Worm (Caenorhabditis elegans) whole organism, early embryonic: ENCODE measurements around the gene srg-61.

Source experiments
- B0310.2 ChIP-seq: sonication (generic microtip); optimal IDR thresholded peaks from 2 replicates; lab custom pipeline; 2016; ENCODE audit warnings: mild to moderate bottlenecking, missing genetic modification characterization, missing compliant biosample characterization
- F13C5.2 ChIP-seq: sonication (generic microtip); optimal IDR thresholded peaks from 2 replicates; lab custom pipeline; 2017; ENCODE audit warnings: mild to moderate bottlenecking, missing genetic modification characterization, inconsistent platforms, missing compliant biosample characterization
- aly-1 ChIP-seq: sonication (generic microtip); optimal IDR thresholded peaks from 2 replicates; lab custom pipeline; 2016; ENCODE audit warnings: missing genetic modification characterization, missing compliant biosample characterization
- ama-1 ChIP-seq: fragments of 150-350 bp; optimal IDR thresholded peaks from 2 replicates; lab custom pipeline; 2014
- ceh-13 ChIP-seq: fragments of 200-800 bp; sonication (Bioruptor generic); optimal IDR thresholded peaks from 2 replicates; lab custom pipeline; 2018; ENCODE audit warnings: mild to moderate bottlenecking, missing genetic modification characterization, missing compliant biosample characterization
- ceh-36 ChIP-seq: sonication (generic microtip); optimal IDR thresholded peaks from 2 replicates; lab custom pipeline; 2016; ENCODE audit warnings: missing genetic modification characterization, inconsistent platforms, missing compliant biosample characterization
- ets-7 ChIP-seq: sonication (generic microtip); optimal IDR thresholded peaks from 2 replicates; lab custom pipeline; 2016; ENCODE audit warnings: missing genotype, missing genetic modification characterization, missing compliant biosample characterization
- flt-1 ChIP-seq: fragments of 200-800 bp; sonication (Bioruptor generic); IDR thresholded peaks from 2 replicates; pipeline ENCODE4 v1.3.6; 2022; ENCODE audit warnings: missing genetic modification characterization, missing compliant biosample characterization
- hmbx-1 ChIP-seq: sonication (generic microtip); optimal IDR thresholded peaks from 2 replicates; lab custom pipeline; 2016; ENCODE audit warnings: mild to moderate bottlenecking, missing genetic modification characterization, missing compliant biosample characterization
- hmg-4 ChIP-seq: fragments of 200-800 bp; sonication (Bioruptor generic); optimal IDR thresholded peaks from 2 replicates; lab custom pipeline; 2018; ENCODE audit warnings: mild to moderate bottlenecking, missing genetic modification characterization, missing compliant biosample characterization
- hnd-1 ChIP-seq: sonication (generic microtip); optimal IDR thresholded peaks from 2 replicates; lab custom pipeline; 2016; ENCODE audit warnings: missing genetic modification characterization, missing compliant biosample characterization
- pes-1 ChIP-seq: fragments of 200-800 bp; sonication (Bioruptor generic); IDR thresholded peaks from 2 replicates; pipeline ENCODE4 v1.3.6; 2022; ENCODE audit warnings: missing genetic modification reagents, missing genetic modification characterization, missing compliant biosample characterization
- scrt-1 ChIP-seq: fragments of 200-800 bp; sonication (Bioruptor generic); IDR thresholded peaks from 2 replicates; pipeline ENCODE4 v1.3.6; 2022; ENCODE audit warnings: missing genetic modification characterization, missing compliant biosample characterization
- sea-1 ChIP-seq: fragments of 200-800 bp; sonication (Bioruptor generic); conservative IDR thresholded peaks from 2 replicates; pipeline ENCODE4 v1.3.6; 2022; ENCODE audit warnings: missing genetic modification characterization, missing compliant biosample characterization
- tbx-11 ChIP-seq: fragments of 200-800 bp; sonication (Bioruptor generic); IDR thresholded peaks from 2 replicates; pipeline ENCODE4 v1.3.6; 2022; ENCODE audit warnings: missing genetic modification characterization, missing compliant biosample characterization
- tbx-37 ChIP-seq: fragments of 200-800 bp; sonication (Bioruptor generic); conservative IDR thresholded peaks from 2 replicates; pipeline ENCODE4 v1.3.6; 2022; ENCODE audit warnings: missing genetic modification reagents, missing genetic modification characterization, missing compliant biosample characterization
- tra-4 ChIP-seq: sonication (generic microtip); optimal IDR thresholded peaks from 2 replicates; lab custom pipeline; 2017; ENCODE audit warnings: missing genetic modification characterization, missing compliant biosample characterization

srg-61 gene

DNA sequence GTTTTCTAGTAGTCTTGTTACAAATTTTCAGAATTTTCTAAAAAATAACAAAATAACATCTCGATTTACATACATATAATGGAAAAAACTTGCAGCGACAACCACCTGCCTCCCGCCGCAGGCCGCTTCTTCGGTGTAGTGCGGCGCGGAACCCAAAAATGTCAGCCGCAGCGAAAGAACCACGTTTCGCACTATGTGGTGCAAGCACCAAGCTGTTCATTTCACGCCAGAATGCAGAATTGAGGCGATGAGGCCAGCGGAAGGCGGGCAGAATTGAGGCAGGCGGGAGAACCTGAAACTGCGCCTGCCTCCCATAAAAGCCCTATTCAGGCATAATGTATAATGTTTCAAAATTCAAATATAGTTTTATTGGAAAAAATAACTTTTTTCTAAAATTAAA lies 21.3 kb upstream of the srg-61 start:
- TF ChIP-seq ets-7 (tag; lab: Kevin White, UChicago) (no peak), ama-1 (lab: Kevin White, UChicago) (no peak), sea-1 (no peak), tbx-37 (no peak), B0310.2 (tag; lab: Kevin White, UChicago) (no peak), ceh-36 (no peak), ceh-13 (no peak), tbx-11 (0 out of 2 replicates have a peak, but pooled peaks have one; percentile 35)

DNA sequence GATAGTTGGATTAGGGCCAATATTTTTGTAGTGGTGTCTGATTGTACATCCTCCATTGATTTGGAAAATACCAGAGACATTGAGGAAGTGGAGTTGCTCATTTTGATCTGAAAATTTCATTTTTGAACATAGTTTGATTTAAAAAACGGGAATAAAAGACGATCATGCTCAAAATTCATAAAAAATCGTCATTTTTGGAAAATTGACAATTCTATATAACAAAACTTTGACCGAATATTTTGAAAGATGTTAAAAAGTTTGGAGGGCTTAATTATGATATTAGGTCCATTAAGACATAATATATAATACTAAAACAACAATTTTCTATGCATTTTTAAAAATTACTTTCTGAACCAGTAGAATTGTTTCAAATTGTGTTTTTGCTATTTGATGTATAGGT lies 19.3 kb upstream of the srg-61 start, which contains the start of gene srg-58:
srg-58 (minus strand) TSS at position 101 of the 400 bp plus-strand sequence.
- no peak for TF ChIP-seq F13C5.2
- TF ChIP-seq flt-1 (GFP tag; lab: Robert Waterston, UW): no peak
- TF ChIP-seq scrt-1: no peak
- no peak for TF ChIP-seq hmg-4 (GFP tag; lab: Kevin White, UChicago)
- no peak for TF ChIP-seq ets-7 (tag; lab: Kevin White, UChicago)
- no peak for TF ChIP-seq tbx-11
- TF ChIP-seq B0310.2 (tag; lab: Kevin White, UChicago): no peak
- no peak for TF ChIP-seq tbx-37
- no peak for TF ChIP-seq ceh-13
- no peak for TF ChIP-seq aly-1 (tag; lab: Kevin White, UChicago)
- TF ChIP-seq ama-1 (lab: Kevin White, UChicago): no peak

DNA sequence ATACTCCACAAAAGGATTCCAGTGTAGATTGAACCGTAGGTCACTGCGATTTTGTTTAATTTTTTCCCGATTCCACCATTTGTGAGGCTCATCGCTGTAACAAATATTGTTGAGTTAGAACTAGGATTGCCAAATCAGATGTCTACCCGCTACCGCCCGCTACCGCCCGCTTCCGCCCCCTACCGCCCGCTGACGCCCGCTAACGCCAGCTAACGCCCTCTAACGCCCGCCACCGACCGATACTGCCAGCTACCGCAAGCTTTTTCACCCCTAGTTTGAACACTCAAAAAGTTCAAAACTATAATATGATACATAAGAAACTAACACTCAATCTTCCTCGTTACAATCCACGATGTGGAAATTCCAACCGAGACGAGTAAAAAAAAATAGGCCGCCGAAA lies 18.3 kb upstream of the srg-61 start:
- no peak for TF ChIP-seq hmbx-1
- TF ChIP-seq ceh-36: no peak
- TF ChIP-seq sea-1: no peak
- no peak for TF ChIP-seq tbx-37
- TF ChIP-seq ama-1 (lab: Kevin White, UChicago): no peak
- TF ChIP-seq aly-1 (tag; lab: Kevin White, UChicago): no peak

DNA sequence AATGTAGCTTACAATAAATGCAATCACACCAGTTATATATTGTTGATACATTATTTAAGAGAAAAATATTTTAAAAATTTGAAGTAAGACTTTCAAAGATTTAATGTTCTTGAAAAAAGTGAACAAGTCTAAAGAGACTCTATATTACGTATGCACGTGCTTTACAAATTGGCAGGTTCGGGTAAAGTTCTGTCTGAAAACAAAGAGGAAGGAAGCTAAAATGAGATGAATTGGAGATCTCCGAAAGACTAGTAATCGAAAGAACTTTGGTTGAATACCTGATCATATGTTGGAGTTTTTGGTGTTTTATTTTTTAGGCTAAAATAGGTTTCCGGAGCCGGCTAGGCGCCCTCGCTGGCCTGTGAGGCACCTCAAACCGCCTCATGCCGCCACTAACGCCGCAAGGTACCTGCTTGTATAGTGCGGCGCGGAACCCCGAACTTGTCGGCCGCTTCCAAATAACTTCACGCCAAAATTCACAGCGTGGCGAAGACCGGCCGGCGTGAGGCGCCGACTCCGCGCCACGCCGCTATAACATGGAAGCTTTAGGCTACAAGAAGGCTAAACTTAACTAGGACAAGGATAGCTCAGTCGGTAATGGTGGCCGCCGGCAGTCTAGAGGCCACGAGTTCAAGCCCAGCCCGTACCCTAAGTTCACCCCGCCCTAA lies 17.2 kb upstream of the srg-61 start, which contains the start of gene srx-28:
srx-28 (minus strand) TSS at position 51 of the 668 bp plus-strand sequence.
- TF ChIP-seq scrt-1 (no peak), tbx-11 (no peak), hnd-1 (no peak), tra-4 (no peak), B0310.2 (tag; lab: Kevin White, UChicago) (no peak), sea-1 (no peak), ceh-36 (no peak), tbx-37 (no peak), ama-1 (lab: Kevin White, UChicago) (no peak), ceh-13 (no peak), ets-7 (tag; lab: Kevin White, UChicago) (no peak), hmbx-1 (no peak), hmg-4 (GFP tag; lab: Kevin White, UChicago) (no peak), aly-1 (tag; lab: Kevin White, UChicago) (no peak), pes-1 (no peak)

DNA sequence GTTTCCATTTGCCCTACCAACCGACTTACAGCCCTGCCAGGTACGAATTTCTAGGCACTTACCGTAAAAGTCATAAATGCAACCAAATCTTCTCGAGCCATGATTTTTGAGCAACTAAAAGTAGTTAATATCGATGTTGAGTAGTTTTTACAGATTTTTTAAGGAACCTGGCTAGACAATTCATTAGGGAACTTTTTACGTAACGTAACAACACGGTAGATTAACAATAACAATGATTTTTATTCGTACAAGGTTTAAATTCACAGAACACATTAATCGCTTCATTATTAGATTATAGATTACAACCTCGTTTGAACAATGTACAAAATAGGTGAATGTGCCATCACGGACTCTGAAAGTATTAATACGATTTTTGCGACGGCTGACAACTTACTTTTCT lies 12.9 kb upstream of the srg-61 start, which contains the start of gene srx-26:
srx-26 (minus strand) TSS at position 101 of the 400 bp plus-strand sequence.
- TF ChIP-seq hnd-1 (no peak), hmbx-1 (no peak), ama-1 (lab: Kevin White, UChicago) (no peak)

DNA sequence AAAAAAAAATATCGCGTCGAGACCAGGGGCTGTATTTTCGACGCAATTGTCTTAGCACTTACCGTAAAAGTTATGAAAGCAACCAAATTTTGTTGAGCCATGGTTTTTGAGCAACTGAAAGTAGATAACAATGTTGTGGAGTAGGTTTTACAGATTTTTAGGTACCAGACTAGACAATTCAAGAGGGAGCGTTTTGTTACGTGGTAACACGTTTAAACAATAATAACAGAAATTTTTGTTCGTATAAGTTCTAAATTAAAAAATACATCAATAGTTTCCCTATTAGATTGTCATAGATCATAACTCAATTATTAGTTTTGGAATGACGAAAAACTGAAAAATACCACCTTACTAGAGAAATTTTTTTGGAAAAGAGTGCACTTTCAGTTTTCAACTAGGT lies 9.9 kb upstream of the srg-61 start, which contains the start of gene srx-24:
srx-24 (minus strand) TSS at position 101 of the 400 bp plus-strand sequence.
- no peak for TF ChIP-seq pes-1
- no peak for TF ChIP-seq tra-4
- TF ChIP-seq flt-1 (GFP tag; lab: Robert Waterston, UW): no peak
- no peak for TF ChIP-seq ceh-13
- no peak for TF ChIP-seq tbx-11
- no peak for TF ChIP-seq F13C5.2
- TF ChIP-seq scrt-1: no peak
- no peak for TF ChIP-seq hmbx-1

DNA sequence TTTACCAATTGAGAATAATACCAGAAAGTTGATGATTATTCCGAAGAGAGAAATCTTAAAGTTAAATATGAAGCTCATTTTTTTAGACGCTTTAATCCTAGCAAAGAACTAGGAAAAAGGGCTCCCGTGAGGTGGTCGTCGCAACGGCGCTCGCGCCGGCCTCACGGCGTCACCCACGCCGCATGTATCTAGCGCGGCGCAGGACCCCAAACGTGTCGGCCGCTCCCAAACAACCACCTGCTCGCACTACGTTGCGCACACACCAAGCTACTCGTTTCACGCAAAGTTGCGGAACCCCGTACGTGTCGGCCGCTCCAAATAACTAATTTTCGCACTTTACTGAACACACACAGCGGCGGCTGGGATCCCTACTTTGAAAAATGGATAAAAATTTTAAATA lies 6.3 kb upstream of the srg-61 start:
- TF ChIP-seq tbx-37 (no peak), hmbx-1 (no peak), tra-4 (no peak), hnd-1 (no peak), B0310.2 (tag; lab: Kevin White, UChicago) (no peak), aly-1 (tag; lab: Kevin White, UChicago) (no peak), sea-1 (no peak)

DNA sequence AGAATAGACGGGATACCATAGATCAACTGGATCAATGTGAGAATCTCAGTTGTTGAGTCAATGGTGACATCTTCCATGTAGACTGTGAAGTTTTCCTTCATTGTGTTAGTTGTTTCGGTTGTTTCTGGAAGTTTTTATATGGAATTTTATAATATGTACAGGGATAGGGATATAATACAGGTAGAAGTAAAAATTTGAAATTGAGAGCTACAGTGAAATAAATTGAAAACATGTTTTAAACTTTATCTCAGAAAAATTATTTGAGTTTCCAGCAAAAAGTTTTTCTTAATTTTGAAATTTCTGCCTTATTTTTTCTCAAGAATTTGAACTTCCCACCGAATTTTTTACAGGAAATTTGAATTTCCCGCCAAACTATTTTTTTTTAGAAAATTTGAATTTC lies 2.2 kb upstream of the srg-61 start, which contains the start of gene srg-62:
srg-62 (minus strand) TSS at position 101 of the 400 bp plus-strand sequence.
- no peak for TF ChIP-seq ceh-36
- no peak for TF ChIP-seq B0310.2 (tag; lab: Kevin White, UChicago)
- no peak for TF ChIP-seq scrt-1
- TF ChIP-seq pes-1: no peak
- TF ChIP-seq hnd-1: no peak
- no peak for TF ChIP-seq flt-1 (GFP tag; lab: Robert Waterston, UW)
- no peak for TF ChIP-seq ama-1 (lab: Kevin White, UChicago)
- no peak for TF ChIP-seq ceh-13
- TF ChIP-seq tra-4: no peak
- no peak for TF ChIP-seq hmbx-1

DNA sequence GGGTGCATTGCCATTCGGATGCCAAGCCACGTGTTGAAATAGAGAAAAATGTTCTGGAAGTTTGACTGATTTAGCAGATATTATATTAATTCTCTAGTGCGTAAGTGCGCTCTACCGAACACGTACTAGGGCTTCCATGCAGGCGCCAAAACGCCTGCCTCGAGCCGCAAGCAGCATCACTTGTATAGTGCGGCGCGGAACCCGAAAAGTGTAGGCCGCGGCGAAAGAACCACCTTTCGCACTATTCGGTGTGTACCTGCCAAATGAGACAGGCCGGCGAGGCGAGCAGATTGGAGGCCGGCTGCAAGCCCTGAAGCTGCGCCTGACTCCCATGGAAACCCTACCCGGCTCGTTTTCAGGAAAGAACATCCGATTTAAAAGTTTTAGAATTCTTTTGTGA lies 521 bp downstream of the srg-61 start:
- TF ChIP-seq ceh-13 (no peak), scrt-1 (no peak), hnd-1 (no peak)

DNA sequence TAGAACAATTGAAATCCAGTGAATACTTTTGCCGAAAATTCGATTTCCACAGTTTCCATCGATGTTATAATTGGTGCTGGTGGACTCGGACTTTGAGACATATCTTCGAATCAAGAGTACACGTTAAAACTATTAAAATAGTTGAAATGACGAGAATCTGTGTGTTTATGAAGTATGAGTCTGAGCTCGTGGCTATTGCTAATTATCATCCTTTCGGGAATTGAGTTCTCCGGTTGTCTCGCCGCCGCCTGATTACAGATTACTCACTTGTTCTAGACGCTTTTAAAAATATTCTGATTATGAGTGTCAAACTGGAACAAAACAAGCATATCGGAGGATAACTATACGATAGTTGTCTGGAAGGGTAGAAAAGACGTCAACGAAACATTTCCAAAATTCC lies 2.0 kb downstream of the srg-61 start, which contains the start of gene srg-56:
srg-56 (minus strand) TSS at position 101 of the 400 bp plus-strand sequence.
- TF ChIP-seq F13C5.2 (no peak), ceh-36 (no peak), ets-7 (tag; lab: Kevin White, UChicago) (no peak), aly-1 (tag; lab: Kevin White, UChicago) (no peak), tbx-11 (no peak), hmbx-1 (no peak), pes-1 (no peak), hmg-4 (GFP tag; lab: Kevin White, UChicago) (no peak), scrt-1 (no peak), ceh-13 (no peak), tbx-37 (no peak), ama-1 (lab: Kevin White, UChicago) (no peak), tra-4 (no peak), flt-1 (GFP tag; lab: Robert Waterston, UW) (no peak), sea-1 (no peak), hnd-1 (no peak), B0310.2 (tag; lab: Kevin White, UChicago) (no peak)
